Worm (Caenorhabditis elegans): ENCODE results near the gene C13F10.1.
A peak's percentile ranks its signal among the peaks of the same experiment; 100 is the strongest.

Gene C13F10.1

ce11 chrV:7237133-7237532 lies 13.3 kb downstream of the C13F10.1 start, which contains the start of gene hyls-1 (continued):
- peak; percentile 92 for TF ChIP-seq nhr-47 (tag; optimal IDR thresholded peaks at IDR 0.05)
- peak; percentile 28 for TF ChIP-seq fkh-4 (tag; optimal IDR thresholded peaks at IDR 0.05; ENCODE audit: borderline replicate concordance)
- peak; percentile 63 for TF ChIP-seq snpc-4 (tag; optimal IDR thresholded peaks at IDR 0.05)
- TF ChIP-seq grh-1 (GFP tag; IDR thresholded peaks at IDR 0.05): peak; percentile 77
- TF ChIP-seq nhr-20 (tag; optimal IDR thresholded peaks at IDR 0.05): peak; percentile 91
- no peak for TF ChIP-seq alr-1 (tag; optimal IDR thresholded peaks at IDR 0.05; ENCODE audit: borderline replicate concordance)
- peak; percentile 94 to 95 (median 95) for TF ChIP-seq dpl-1 (GFP tag; optimal IDR thresholded peaks at IDR 0.05)
- peak; percentile 96 to 98 for TF ChIP-seq efl-1 (optimal IDR thresholded peaks at IDR 0.05)
- TF ChIP-seq efl-1 (GFP tag; optimal IDR thresholded peaks at IDR 0.05 in 1 of 2): peak; percentile 96 to 100
- TF ChIP-seq lir-3 (tag; optimal IDR thresholded peaks at IDR 0.05; ENCODE audit: poor library complexity): peak; percentile 74
- peak; percentile 89 for TF ChIP-seq nhr-90 (tag; optimal IDR thresholded peaks at IDR 0.05; ENCODE audit: poor library complexity)
- TF ChIP-seq lsy-2 (tag; optimal IDR thresholded peaks at IDR 0.05): peak; percentile 88
- TF ChIP-seq unc-130 (tag; optimal IDR thresholded peaks at IDR 0.05): peak; percentile 78
- peak; percentile 89 for TF ChIP-seq C16A3.4 (tag; optimal IDR thresholded peaks at IDR 0.05)
- TF ChIP-seq nhr-76 (tag; optimal IDR thresholded peaks at IDR 0.05): no peak
- TF ChIP-seq aha-1 (tag; optimal IDR thresholded peaks at IDR 0.05): no peak
- peak; percentile 86 for TF ChIP-seq irx-1 (tag; optimal IDR thresholded peaks at IDR 0.05)
- peak; percentile 48 for TF ChIP-seq nhr-11 (tag; optimal IDR thresholded peaks at IDR 0.05)
- TF ChIP-seq Y116A8C.19 (tag; optimal IDR thresholded peaks at IDR 0.05; ENCODE audit: borderline replicate concordance): no peak
- peak; percentile 68 for TF ChIP-seq fkh-8 (tag; optimal IDR thresholded peaks at IDR 0.05)
- TF ChIP-seq sptf-1 (tag; optimal IDR thresholded peaks at IDR 0.05): no peak
- TF ChIP-seq nhr-12 (tag; optimal IDR thresholded peaks at IDR 0.05): no peak
- TF ChIP-seq hlh-17 (GFP tag; optimal IDR thresholded peaks at IDR 0.05; ENCODE audit: borderline replicate concordance): no peak
- peak; percentile 94 for TF ChIP-seq nhr-85 (tag)
- peak in 1 of 2 experiments; percentile 51 for TF ChIP-seq ztf-11 (tag; optimal IDR thresholded peaks at IDR 0.05)
- TF ChIP-seq lin-39 (tag; optimal IDR thresholded peaks at IDR 0.05): peak; percentile 74
- peak; percentile 37 for TF ChIP-seq fkh-10 (GFP tag; optimal IDR thresholded peaks at IDR 0.05)
- TF ChIP-seq jun-1 (tag; optimal IDR thresholded peaks at IDR 0.05): peak; percentile 64
- TF ChIP-seq unc-86 (tag; optimal IDR thresholded peaks at IDR 0.05): peak; percentile 81
- TF ChIP-seq efl-3 (GFP tag; optimal IDR thresholded peaks at IDR 0.05): no peak
- TF ChIP-seq C34B4.2 (tag; optimal IDR thresholded peaks at IDR 0.05): no peak
- TF ChIP-seq rnt-1 (tag; optimal IDR thresholded peaks at IDR 0.05): peak; percentile 90
- peak; percentile 2 for TF ChIP-seq vab-15 (tag; optimal IDR thresholded peaks at IDR 0.05)
- peak in 1 of 2 experiments; percentile 77 for TF ChIP-seq mdl-1 (tag; optimal IDR thresholded peaks at IDR 0.05)
- TF ChIP-seq ets-5 (GFP tag; IDR thresholded peaks at IDR 0.05): no peak
- TF ChIP-seq nhr-19 (GFP tag; conservative IDR thresholded peaks at IDR 0.05): peak; percentile 91
- no peak for TF ChIP-seq pqm-1 (tag; optimal IDR thresholded peaks at IDR 0.05)
- TF ChIP-seq zip-4 (GFP tag; optimal IDR thresholded peaks at IDR 0.05): no peak
- TF ChIP-seq nhr-71 (tag; optimal IDR thresholded peaks at IDR 0.05): peak; percentile 92
- TF ChIP-seq snu-23 (GFP tag; optimal IDR thresholded peaks at IDR 0.05): peak; percentile 92
- TF ChIP-seq ztf-4 (tag; optimal IDR thresholded peaks at IDR 0.05): peak; percentile 38
- TF ChIP-seq tbx-2 (tag; optimal IDR thresholded peaks at IDR 0.05): peak; percentile 88
- TF ChIP-seq aly-2 (tag; optimal IDR thresholded peaks at IDR 0.05): peak; percentile 32
- peak; percentile 40 for TF ChIP-seq F16B12.6 (tag; optimal IDR thresholded peaks at IDR 0.05)
- no peak for TF ChIP-seq egl-27 (tag; optimal IDR thresholded peaks at IDR 0.05)
- TF ChIP-seq elt-3 (tag; optimal IDR thresholded peaks at IDR 0.05): peak in 2 of 6 experiments; percentile 65 to 85
- peak; percentile 75 for TF ChIP-seq hpl-2 (GFP tag; optimal IDR thresholded peaks at IDR 0.05)
- peak; percentile 69 for TF ChIP-seq egl-13 (tag; optimal IDR thresholded peaks at IDR 0.05)
- peak; percentile 85 for TF ChIP-seq swsn-7 (tag; optimal IDR thresholded peaks at IDR 0.05)
- peak; percentile 8 for TF ChIP-seq sox-4 (tag; optimal IDR thresholded peaks at IDR 0.05)
- TF ChIP-seq ceh-88 (GFP tag; IDR thresholded peaks at IDR 0.05): peak; percentile 74; the same call in 1 of the 2 replicates
- TF ChIP-seq fos-1 (tag; optimal IDR thresholded peaks at IDR 0.05): peak; percentile 52
- TF ChIP-seq mep-1 (tag; optimal IDR thresholded peaks at IDR 0.05): peak; percentile 80
